Worm (Caenorhabditis elegans): Measurements from ENCODE around the gene zip-8.

ce11 chrIII:6442305-6443125 lies 36.2 kb upstream of the zip-8 start, which contains the start of gene mel-32:
- TF ChIP-seq snpc-4 (tag; optimal IDR thresholded peaks at IDR 0.05) (no peak), daf-12 (tag; optimal IDR thresholded peaks at IDR 0.05) (no peak), egl-27 (tag; optimal IDR thresholded peaks at IDR 0.05) (no peak), nhr-77 (tag; optimal IDR thresholded peaks at IDR 0.05) (no peak), ZK546.5 (tag; optimal IDR thresholded peaks at IDR 0.05) (no peak), R02D3.7 (tag; optimal IDR thresholded peaks at IDR 0.05) (no peak), pqm-1 (tag; optimal IDR thresholded peaks at IDR 0.05) (peak; percentile 67), nhr-76 (tag; optimal IDR thresholded peaks at IDR 0.05) (no peak), mdl-1 (tag; optimal IDR thresholded peaks at IDR 0.05) (no peak), lin-39 (tag; optimal IDR thresholded peaks at IDR 0.05) (no peak)
